Worm (Caenorhabditis elegans) whole organism, L3 larva: ENCODE results near the gene D2062.4.

Experiments
- R02D3.7 ChIP-seq: fragments of 150-350 bp; optimal IDR thresholded peaks from 2 replicates; lab custom pipeline; 2014; ENCODE audit warnings: missing biosample characterization, missing genetic modification characterization
- ZK546.5 ChIP-seq: sonication (generic microtip); optimal IDR thresholded peaks from 2 replicates; lab custom pipeline; 2017; ENCODE audit warnings: missing biosample characterization, missing genetic modification characterization
- aly-2 ChIP-seq: fragments of 150-350 bp; optimal IDR thresholded peaks from 2 replicates; lab custom pipeline; 2014; ENCODE audit warnings: missing biosample characterization, missing genetic modification characterization
- ama-1 ChIP-seq: fragments of 150-350 bp; optimal IDR thresholded peaks from 2 replicates; lab custom pipeline; 2018
- ceh-16 ChIP-seq: sonication (generic microtip); optimal IDR thresholded peaks from 2 replicates; lab custom pipeline; 2017; ENCODE audit warnings: missing biosample characterization, missing genetic modification characterization
- ceh-28 ChIP-seq: fragments of 150-350 bp; optimal IDR thresholded peaks from 2 replicates; lab custom pipeline; 2014; ENCODE audit warnings: missing biosample characterization, missing genetic modification reagents, missing genetic modification characterization
- daf-12 ChIP-seq: fragments of 150-350 bp; optimal IDR thresholded peaks from 2 replicates; lab custom pipeline; 2014; ENCODE audit warnings: missing biosample characterization, missing genetic modification reagents, missing genetic modification characterization
- egl-27 ChIP-seq: sonication (generic microtip); optimal IDR thresholded peaks from 4 replicates; lab custom pipeline; 2017; ENCODE audit warnings: missing biosample characterization, missing genetic modification reagents, missing genetic modification characterization
- elt-1 ChIP-seq: fragments of 150-350 bp; optimal IDR thresholded peaks from 2 replicates; lab custom pipeline; 2014; ENCODE audit warnings: missing biosample characterization, missing genetic modification characterization
- elt-2 ChIP-seq: sonication (generic microtip); optimal IDR thresholded peaks from 2 replicates; lab custom pipeline; 2016; ENCODE audit warnings: missing genetic modification reagents, mild to moderate bottlenecking, missing genetic modification characterization, missing compliant biosample characterization
- eor-1 ChIP-seq, 2 experiments: fragments of 150-350 bp; optimal IDR thresholded peaks; 2 replicates each; lab custom pipeline; 2014 to 2018; ENCODE audit warnings: missing biosample characterization in 2 of 2, missing genetic modification characterization in 2 of 2
- fkh-10 ChIP-seq: sonication (generic microtip); optimal IDR thresholded peaks from 2 replicates; lab custom pipeline; 2017; ENCODE audit warnings: missing biosample characterization, missing genetic modification reagents, missing genetic modification characterization
- fkh-2 ChIP-seq: fragments of 150-350 bp; optimal IDR thresholded peaks from 2 replicates; lab custom pipeline; 2014; ENCODE audit warnings: missing biosample characterization, missing genetic modification reagents, missing genetic modification characterization
- fos-1 ChIP-seq: fragments of 150-350 bp; optimal IDR thresholded peaks from 2 replicates; lab custom pipeline; 2014; ENCODE audit warnings: missing biosample characterization, missing genetic modification characterization
- jun-1 ChIP-seq: fragments of 150-350 bp; optimal IDR thresholded peaks from 2 replicates; lab custom pipeline; 2014; ENCODE audit warnings: missing biosample characterization, missing genetic modification reagents, missing genetic modification characterization
- lin-39 ChIP-seq: fragments of 150-350 bp; optimal IDR thresholded peaks from 2 replicates; lab custom pipeline; 2018; ENCODE audit warnings: missing biosample characterization, missing genetic modification reagents, missing genetic modification characterization
- lsy-12 ChIP-seq: sonication (generic microtip); optimal IDR thresholded peaks from 2 replicates; lab custom pipeline; 2016; ENCODE audit warnings: mild to moderate bottlenecking, missing genetic modification characterization, missing compliant biosample characterization
- mdl-1 ChIP-seq: fragments of 150-350 bp; optimal IDR thresholded peaks from 2 replicates; lab custom pipeline; 2014; ENCODE audit warnings: missing biosample characterization, missing genetic modification characterization
- nfya-1 ChIP-seq: sonication (generic microtip); optimal IDR thresholded peaks from 2 replicates; lab custom pipeline; 2017; ENCODE audit warnings: missing genetic modification characterization, mild to moderate bottlenecking, missing compliant biosample characterization, antibody characterized with exemption, moderate library complexity; ENCODE audit not compliant: insufficient read depth
- nhr-11 ChIP-seq: fragments of 150-350 bp; optimal IDR thresholded peaks from 2 replicates; lab custom pipeline; 2014; ENCODE audit warnings: missing biosample characterization, missing genetic modification characterization
- nhr-12 ChIP-seq: fragments of 150-350 bp; optimal IDR thresholded peaks from 2 replicates; lab custom pipeline; 2014; ENCODE audit warnings: missing biosample characterization, missing genetic modification characterization
- nhr-237 ChIP-seq: fragments of 150-350 bp; optimal IDR thresholded peaks from 2 replicates; lab custom pipeline; 2014; ENCODE audit warnings: missing biosample characterization, missing genetic modification characterization
- nhr-25 ChIP-seq: sonication (generic microtip); optimal IDR thresholded peaks from 2 replicates; lab custom pipeline; 2017; ENCODE audit warnings: missing biosample characterization, missing genetic modification characterization
- nhr-28 ChIP-seq: fragments of 150-350 bp; optimal IDR thresholded peaks from 2 replicates; lab custom pipeline; 2014; ENCODE audit warnings: missing biosample characterization, missing genetic modification characterization
- nhr-43 ChIP-seq: sonication (generic microtip); optimal IDR thresholded peaks from 2 replicates; lab custom pipeline; 2016; ENCODE audit warnings: mild to moderate bottlenecking, missing genetic modification characterization, missing compliant biosample characterization; ENCODE audit not compliant: poor library complexity, severe bottlenecking
- nhr-67 ChIP-seq: fragments of 150-350 bp; optimal IDR thresholded peaks from 2 replicates; lab custom pipeline; 2014; ENCODE audit warnings: missing biosample characterization, missing genetic modification characterization
- nhr-77 ChIP-seq: fragments of 150-350 bp; optimal IDR thresholded peaks from 2 replicates; lab custom pipeline; 2014; ENCODE audit warnings: missing biosample characterization, missing genetic modification characterization
- pqm-1 ChIP-seq: fragments of 150-350 bp; optimal IDR thresholded peaks from 2 replicates; lab custom pipeline; 2017; ENCODE audit warnings: missing biosample characterization, missing genetic modification characterization, inconsistent platforms
- sea-2 ChIP-seq: fragments of 150-350 bp; sonication (generic microtip); optimal IDR thresholded peaks from 4 replicates; lab custom pipeline; 2014; ENCODE audit warnings: missing biosample characterization, missing genetic modification reagents, missing genetic modification characterization
- skn-1 ChIP-seq: fragments of 150-350 bp; optimal IDR thresholded peaks from 2 replicates; lab custom pipeline; 2014; ENCODE audit warnings: missing biosample characterization, missing genetic modification characterization
- snpc-4 ChIP-seq: fragments of 150-350 bp; optimal IDR thresholded peaks from 2 replicates; lab custom pipeline; 2014; ENCODE audit warnings: missing biosample characterization, missing genetic modification characterization
- tbx-2 ChIP-seq: sonication (generic microtip); optimal IDR thresholded peaks from 2 replicates; lab custom pipeline; 2016; ENCODE audit warnings: mild to moderate bottlenecking, missing genetic modification characterization, missing compliant biosample characterization
- unc-39 ChIP-seq: sonication (generic microtip); optimal IDR thresholded peaks from 4 replicates; lab custom pipeline; 2017; ENCODE audit warnings: missing biosample characterization, missing genetic modification characterization
- unc-62 ChIP-seq: fragments of 150-350 bp; sonication (generic microtip); optimal IDR thresholded peaks from 4 replicates; lab custom pipeline; 2014; ENCODE audit warnings: missing biosample characterization, missing genetic modification reagents, missing genetic modification characterization
- zag-1 ChIP-seq: fragments of 150-350 bp; optimal IDR thresholded peaks from 2 replicates; lab custom pipeline; 2014; ENCODE audit warnings: missing biosample characterization, missing genetic modification characterization
- ztf-4 ChIP-seq: fragments of 150-350 bp; optimal IDR thresholded peaks from 2 replicates; lab custom pipeline; 2014; ENCODE audit warnings: missing biosample characterization, missing genetic modification characterization

D2062.4 gene

DNA sequence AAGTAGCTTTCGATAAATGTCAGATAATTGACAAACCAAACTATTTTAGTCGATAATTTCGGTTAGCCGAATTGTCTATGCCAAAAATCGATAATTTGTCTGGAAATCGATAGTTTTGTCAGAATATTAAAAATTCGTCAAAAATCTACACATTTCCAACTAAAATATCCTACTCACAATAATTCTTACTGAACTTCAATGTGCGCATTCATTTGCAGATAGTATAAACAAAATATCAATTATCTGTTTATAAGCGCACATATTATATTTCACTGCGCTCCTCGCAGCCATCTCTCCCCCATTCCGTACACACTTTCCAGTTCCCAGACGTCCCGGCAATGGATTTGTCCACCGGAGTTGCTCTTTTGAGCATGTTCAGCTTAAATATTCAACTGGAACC, 1.6 kb downstream of the D2062.4 start, which contains the start of gene lgc-28:
Gene lgc-28, plus strand, starts transcription at position 301 of the 400 bp plus-strand sequence.
- no peak for TF ChIP-seq pqm-1 (tag; lab: Kevin White, UChicago)
- TF ChIP-seq, all 47 proteins: peak for 0

DNA sequence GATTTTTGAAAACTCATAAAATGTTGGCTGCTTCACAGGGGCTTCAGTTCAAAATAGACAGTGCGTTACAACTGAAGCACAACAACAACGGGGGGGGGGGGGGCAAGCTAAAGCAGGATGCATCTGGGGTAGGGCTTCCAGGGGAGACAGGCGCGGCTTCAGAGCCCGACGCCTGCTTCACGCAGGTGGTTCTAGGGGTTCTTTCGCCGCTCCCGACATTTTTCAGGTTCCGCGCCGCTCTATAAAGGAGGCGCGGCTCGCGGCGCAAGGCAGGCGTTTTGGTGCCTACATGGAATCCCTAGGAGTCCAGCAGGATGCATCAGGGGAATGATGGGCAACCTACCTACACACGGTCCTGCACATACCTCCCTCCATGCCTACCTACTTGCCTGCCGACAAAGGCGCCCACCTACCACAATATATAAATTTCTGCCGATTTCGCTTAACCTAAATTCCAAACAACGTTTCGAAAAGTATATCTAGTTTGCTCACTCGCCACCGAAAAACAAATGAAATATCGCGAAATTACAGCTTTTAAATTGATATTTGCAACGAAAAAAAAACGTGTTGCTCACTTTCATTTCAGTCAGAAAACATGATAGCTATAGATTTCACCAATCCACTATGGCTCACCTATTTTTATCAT, 4.1 kb downstream of the D2062.4 start, which contains the start of gene sri-71:
Gene sri-71, plus strand, starts transcription at position 596 of the 646 bp plus-strand sequence.
- TF ChIP-seq egl-27 (no peak), zag-1 (no peak), nfya-1 (tag; lab: Kevin White, UChicago) (no peak), nhr-67 (tag; lab: Kevin White, UChicago) (no peak), fos-1 (tag; lab: Kevin White, UChicago) (no peak), nhr-11 (tag; lab: Kevin White, UChicago) (no peak), lsy-12 (tag; lab: Kevin White, UChicago) (no peak), nhr-28 (no peak), nhr-25 (tag; lab: Kevin White, UChicago) (no peak), daf-12 (tag; lab: Kevin White, UChicago) (no peak), tbx-2 (tag; lab: Kevin White, UChicago) (no peak), lin-39 (no peak)

DNA sequence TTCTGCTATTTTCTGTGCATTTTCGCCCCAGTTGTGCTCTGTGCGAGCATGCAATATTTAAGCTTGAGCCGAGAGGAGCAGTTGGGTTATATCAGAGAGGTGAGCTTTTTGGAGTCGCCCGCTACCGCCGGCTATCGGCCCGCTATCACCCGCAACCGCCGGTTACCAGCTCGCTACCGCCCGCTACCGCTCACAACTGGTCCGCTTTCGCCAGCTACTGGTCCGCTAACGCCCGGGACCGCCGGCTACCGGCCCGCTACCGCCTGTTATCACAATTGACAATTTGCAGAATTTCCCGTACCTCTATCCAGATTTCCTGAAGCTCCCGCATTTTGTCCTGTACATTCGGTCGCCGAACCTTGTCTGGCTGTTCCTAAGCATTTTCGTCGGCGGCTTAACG, 5.2 kb downstream of the D2062.4 start:
- TF ChIP-seq lsy-12 (tag; lab: Kevin White, UChicago) (no peak), ztf-4 (tag; lab: Kevin White, UChicago) (no peak), aly-2 (no peak), sea-2 (GFP tag; lab: Kevin White, UChicago) (no peak), fkh-10 (GFP tag; lab: Kevin White, UChicago) (no peak), unc-62 (GFP tag; lab: Kevin White, UChicago) (no peak), nhr-25 (tag; lab: Kevin White, UChicago) (no peak), elt-2 (tag; lab: Kevin White, UChicago) (no peak), nhr-77 (tag; lab: Kevin White, UChicago) (no peak), jun-1 (no peak), nhr-28 (no peak), nhr-43 (no peak), fkh-2 (tag; lab: Kevin White, UChicago) (no peak), ZK546.5 (tag; lab: Kevin White, UChicago) (no peak)

DNA sequence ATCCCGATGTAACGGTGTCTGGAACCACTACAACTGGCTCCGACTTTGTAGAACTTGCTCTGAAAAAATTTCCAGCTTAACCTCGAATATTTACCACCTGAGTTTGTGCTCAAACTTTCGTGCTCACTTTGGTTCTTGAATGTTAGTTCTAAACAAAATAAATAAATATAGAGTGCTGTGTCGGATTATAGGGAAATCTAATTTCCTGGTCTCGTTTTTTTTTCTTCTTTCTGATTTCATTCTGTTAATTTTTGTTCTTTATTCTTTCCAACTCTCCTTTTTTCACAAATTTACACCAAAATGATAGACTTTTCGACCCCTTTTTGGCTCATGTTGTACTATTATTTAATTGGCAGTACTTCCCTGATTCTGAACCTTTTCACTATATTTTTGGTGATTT, 6.1 kb downstream of the D2062.4 start, which contains the start of gene sri-37:
Gene sri-37, plus strand, starts transcription at position 301 of the 400 bp plus-strand sequence.
- TF ChIP-seq unc-62 (GFP tag; lab: Kevin White, UChicago) (no peak), nhr-28 (no peak), tbx-2 (tag; lab: Kevin White, UChicago) (no peak), ceh-16 (tag; lab: Kevin White, UChicago) (no peak), mdl-1 (tag; lab: Kevin White, UChicago) (no peak), snpc-4 (tag; lab: Kevin White, UChicago) (no peak), nhr-25 (tag; lab: Kevin White, UChicago) (no peak), aly-2 (no peak), nhr-11 (tag; lab: Kevin White, UChicago) (no peak), ama-1 (no peak), fos-1 (tag; lab: Kevin White, UChicago) (no peak), ceh-28 (tag; lab: Kevin White, UChicago) (no peak)

DNA sequence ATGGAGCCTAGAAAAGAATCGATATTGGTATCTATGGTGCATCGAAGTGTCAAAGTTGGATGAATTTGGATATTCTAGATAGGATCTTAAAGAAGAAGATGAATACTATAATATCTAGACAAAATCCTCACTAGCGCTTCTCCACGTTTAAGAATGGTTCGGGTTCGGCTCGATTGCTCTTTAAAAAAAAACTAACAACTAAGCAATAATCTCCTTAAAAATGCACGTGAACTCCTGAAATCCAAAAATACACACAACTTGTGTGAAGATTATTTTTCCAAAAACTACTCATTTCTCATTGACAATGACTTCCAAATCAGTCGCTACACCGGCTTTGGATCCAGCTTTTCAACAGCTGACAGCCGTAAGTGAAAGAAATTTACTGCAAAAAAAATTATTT, 8.0 kb downstream of the D2062.4 start, which contains the start of gene D2062.1:
Gene D2062.1, plus strand, starts transcription at position 301 of the 400 bp plus-strand sequence.
- TF ChIP-seq lin-39 (no peak), fos-1 (tag; lab: Kevin White, UChicago) (no peak), nfya-1 (tag; lab: Kevin White, UChicago) (no peak), elt-1 (no peak), ztf-4 (tag; lab: Kevin White, UChicago) (no peak), pqm-1 (tag; lab: Kevin White, UChicago) (no peak), skn-1 (tag; lab: Kevin White, UChicago) (no peak), aly-2 (no peak), R02D3.7 (no peak), nhr-12 (tag; lab: Kevin White, UChicago) (no peak), nhr-11 (tag; lab: Kevin White, UChicago) (no peak), nhr-237 (tag; lab: Kevin White, UChicago) (no peak), ZK546.5 (tag; lab: Kevin White, UChicago) (no peak), tbx-2 (tag; lab: Kevin White, UChicago) (no peak), unc-39 (tag; lab: Kevin White, UChicago) (no peak), mdl-1 (tag; lab: Kevin White, UChicago) (no peak), daf-12 (tag; lab: Kevin White, UChicago) (no peak), unc-62 (GFP tag; lab: Kevin White, UChicago) (no peak), eor-1 (tag; optimal IDR thresholded peaks at IDR 0.05; lab: Kevin White, UChicago) (no peak)
